Worm (Caenorhabditis elegans): Measurements from ENCODE around the gene nex-4.

Gene nex-4

ce11 chrV:4868698-4869097 is 17.5 kb downstream of the nex-4 start:
- TF ChIP-seq nhr-76 (tag; optimal IDR thresholded peaks at IDR 0.05) (no peak), aly-2 (tag; optimal IDR thresholded peaks at IDR 0.05) (no peak), ZK546.5 (tag; optimal IDR thresholded peaks at IDR 0.05) (no peak), fkh-10 (GFP tag; optimal IDR thresholded peaks at IDR 0.05) (no peak), nhr-67 (tag; optimal IDR thresholded peaks at IDR 0.05) (no peak), lin-39 (tag; optimal IDR thresholded peaks at IDR 0.05) (no peak), snpc-4 (tag; optimal IDR thresholded peaks at IDR 0.05) (no peak), ztf-4 (tag; optimal IDR thresholded peaks at IDR 0.05) (no peak), nhr-11 (tag; optimal IDR thresholded peaks at IDR 0.05) (no peak), hmg-11 (tag; optimal IDR thresholded peaks at IDR 0.05) (no peak), ceh-16 (tag; optimal IDR thresholded peaks at IDR 0.05) (no peak), pqm-1 (tag; optimal IDR thresholded peaks at IDR 0.05) (no peak), mml-1 (tag; optimal IDR thresholded peaks at IDR 0.05) (no peak), R02D3.7 (tag; optimal IDR thresholded peaks at IDR 0.05) (no peak), ama-1 (optimal IDR thresholded peaks at IDR 0.05) (no peak), lin-15B (tag; optimal IDR thresholded peaks at IDR 0.05) (no peak), egl-5 (tag; optimal IDR thresholded peaks at IDR 0.05) (no peak), elt-3 (tag; optimal IDR thresholded peaks at IDR 0.05) (no peak)

ce11 chrV:4870627-4871026 is 19.4 kb downstream of the nex-4 start:
- TF ChIP-seq mdl-1 (tag; optimal IDR thresholded peaks at IDR 0.05) (no peak), nhr-11 (tag; optimal IDR thresholded peaks at IDR 0.05) (peak; percentile 56)

- no peak for TF ChIP-seq egl-5 (tag; optimal IDR thresholded peaks at IDR 0.05)
- no peak for TF ChIP-seq nfya-1 (tag; optimal IDR thresholded peaks at IDR 0.05; ENCODE audit: insufficient read depth)
- TF ChIP-seq fos-1 (tag; optimal IDR thresholded peaks at IDR 0.05) = no peak
- no peak for TF ChIP-seq mdl-1 (tag; optimal IDR thresholded peaks at IDR 0.05)
- no peak for TF ChIP-seq nhr-237 (tag; optimal IDR thresholded peaks at IDR 0.05)
- TF ChIP-seq elt-1 (tag; optimal IDR thresholded peaks at IDR 0.05) = no peak
- TF ChIP-seq mml-1 (tag; optimal IDR thresholded peaks at IDR 0.05) = no peak
- TF ChIP-seq ztf-4 (tag; optimal IDR thresholded peaks at IDR 0.05) = no peak
- TF ChIP-seq ztf-11 (tag; optimal IDR thresholded peaks at IDR 0.05) = no peak
- no peak for TF ChIP-seq jun-1 (tag; optimal IDR thresholded peaks at IDR 0.05)
- no peak for TF ChIP-seq egl-27 (tag; optimal IDR thresholded peaks at IDR 0.05)
- no peak for TF ChIP-seq lin-39 (tag; optimal IDR thresholded peaks at IDR 0.05)
- no peak for TF ChIP-seq sea-2 (GFP tag; optimal IDR thresholded peaks at IDR 0.05)
- no peak for TF ChIP-seq ceh-9 (tag; optimal IDR thresholded peaks at IDR 0.05)
- no peak for TF ChIP-seq nhr-23 (tag; optimal IDR thresholded peaks at IDR 0.05)
- no peak for TF ChIP-seq daf-12 (tag; optimal IDR thresholded peaks at IDR 0.05)
Observed at ce11 chrV:4871992-4872391, 20.8 kb downstream of the nex-4 start, which contains the start of gene srd-33. Gene srd-33, plus strand, starts transcription at chrV:4872292.

- TF ChIP-seq nhr-43 (tag; optimal IDR thresholded peaks at IDR 0.05; ENCODE audit: poor library complexity, severe bottlenecking) (no peak), fos-1 (tag; optimal IDR thresholded peaks at IDR 0.05) (no peak), mml-1 (tag; optimal IDR thresholded peaks at IDR 0.05) (no peak), egl-5 (tag; optimal IDR thresholded peaks at IDR 0.05) (no peak), hmg-11 (tag; optimal IDR thresholded peaks at IDR 0.05) (no peak), nhr-23 (tag; optimal IDR thresholded peaks at IDR 0.05) (no peak), ceh-82 (tag; optimal IDR thresholded peaks at IDR 0.05) (no peak), elt-3 (tag; optimal IDR thresholded peaks at IDR 0.05) (no peak), nfya-1 (tag; optimal IDR thresholded peaks at IDR 0.05; ENCODE audit: insufficient read depth) (no peak), lsy-12 (tag; optimal IDR thresholded peaks at IDR 0.05) (no peak), sea-2 (GFP tag; optimal IDR thresholded peaks at IDR 0.05) (no peak), jun-1 (tag; optimal IDR thresholded peaks at IDR 0.05) (no peak), tbx-2 (tag; optimal IDR thresholded peaks at IDR 0.05) (no peak), ceh-16 (tag; optimal IDR thresholded peaks at IDR 0.05) (no peak), ztf-4 (tag; optimal IDR thresholded peaks at IDR 0.05) (no peak), ceh-9 (tag; optimal IDR thresholded peaks at IDR 0.05) (no peak), lin-15B (tag; optimal IDR thresholded peaks at IDR 0.05) (no peak), aly-2 (tag; optimal IDR thresholded peaks at IDR 0.05) (no peak), nhr-237 (tag; optimal IDR thresholded peaks at IDR 0.05) (no peak), R02D3.7 (tag; optimal IDR thresholded peaks at IDR 0.05) (no peak)
Observed at ce11 chrV:4877587-4877986, 26.3 kb downstream of the nex-4 start, which contains the start of gene T19H12.6. Gene T19H12.6, minus strand, starts transcription at chrV:4877687.

- TF ChIP-seq egl-27 (tag; optimal IDR thresholded peaks at IDR 0.05) (no peak), ceh-82 (tag; optimal IDR thresholded peaks at IDR 0.05) (no peak), elt-2 (tag; optimal IDR thresholded peaks at IDR 0.05) (no peak), ceh-16 (tag; optimal IDR thresholded peaks at IDR 0.05) (no peak), lsy-12 (tag; optimal IDR thresholded peaks at IDR 0.05) (no peak), nfya-1 (tag; optimal IDR thresholded peaks at IDR 0.05; ENCODE audit: insufficient read depth) (no peak), fkh-10 (GFP tag; optimal IDR thresholded peaks at IDR 0.05) (no peak), ceh-28 (tag; optimal IDR thresholded peaks at IDR 0.05) (no peak), nhr-77 (tag; optimal IDR thresholded peaks at IDR 0.05) (no peak), hmg-11 (tag; optimal IDR thresholded peaks at IDR 0.05) (no peak), elt-1 (tag; optimal IDR thresholded peaks at IDR 0.05) (no peak), unc-62 (GFP tag; optimal IDR thresholded peaks at IDR 0.05) (no peak), sea-2 (GFP tag; optimal IDR thresholded peaks at IDR 0.05) (no peak), lin-15B (tag; optimal IDR thresholded peaks at IDR 0.05) (no peak)
Observed at ce11 chrV:4879251-4879650, 28.0 kb downstream of the nex-4 start, which contains the start of gene T19H12.15. Gene T19H12.15, minus strand, starts transcription at chrV:4879351.

Measured in whole organism, L3 larva.